Worm (Caenorhabditis elegans) whole organism, mixed stage, embryonic: Measurements from ENCODE around the gene dhs-17.

ENCODE experiments used
- M03D4.4 ChIP-seq: sonication (generic microtip); optimal IDR thresholded peaks from 2 replicates; lab custom pipeline; 2017; ENCODE audit warnings: mild to moderate bottlenecking, missing genetic modification characterization, missing compliant biosample characterization
- bed-3 ChIP-seq: fragments of 200-800 bp; sonication (Bioruptor generic); optimal IDR thresholded peaks from 3 replicates; lab custom pipeline; 2018; ENCODE audit warnings: mild to moderate bottlenecking, missing genetic modification characterization, moderate library complexity, missing compliant biosample characterization
- blmp-1 ChIP-seq: fragments of 150-350 bp; optimal IDR thresholded peaks from 2 replicates; lab custom pipeline; 2014; ENCODE audit warnings: missing biosample characterization, missing genetic modification characterization
- ceh-39 ChIP-seq: fragments of 150-350 bp; optimal IDR thresholded peaks from 2 replicates; lab custom pipeline; 2014; ENCODE audit warnings: missing biosample characterization, missing genetic modification characterization
- ceh-43 ChIP-seq: fragments of 200-800 bp; sonication (Bioruptor generic); optimal IDR thresholded peaks from 2 replicates; lab custom pipeline; 2018; ENCODE audit warnings: mild to moderate bottlenecking, missing genetic modification characterization, moderate library complexity, missing compliant biosample characterization
- ceh-83 ChIP-seq: fragments of 200-800 bp; sonication (Bioruptor generic); optimal IDR thresholded peaks from 2 replicates; lab custom pipeline; 2018; ENCODE audit warnings: mild to moderate bottlenecking, missing genetic modification characterization, missing compliant biosample characterization
- ces-1 ChIP-seq: fragments of 150-350 bp; optimal IDR thresholded peaks from 2 replicates; lab custom pipeline; 2014; ENCODE audit warnings: missing biosample characterization, missing genetic modification reagents, missing genetic modification characterization
- drap-1 ChIP-seq: fragments of 200-800 bp; sonication (Bioruptor generic); optimal IDR thresholded peaks from 3 replicates; lab custom pipeline; 2018; ENCODE audit warnings: mild to moderate bottlenecking, missing genetic modification characterization, missing compliant biosample characterization
- elt-1 ChIP-seq: sonication (generic microtip); optimal IDR thresholded peaks from 2 replicates; lab custom pipeline; 2017; ENCODE audit warnings: missing genetic modification characterization, mild to moderate bottlenecking, missing compliant biosample characterization, antibody characterized with exemption, moderate library complexity, borderline replicate concordance; ENCODE audit not compliant: insufficient read depth
- elt-3 ChIP-seq: fragments of 150-350 bp; optimal IDR thresholded peaks from 2 replicates; lab custom pipeline; 2014; ENCODE audit warnings: missing biosample characterization, missing genetic modification characterization
- flh-1 ChIP-seq: fragments of 200-800 bp; sonication (Bioruptor generic); optimal IDR thresholded peaks from 2 replicates; lab custom pipeline; 2018; ENCODE audit warnings: mild to moderate bottlenecking, missing genetic modification characterization, moderate library complexity, missing compliant biosample characterization
- ham-2 ChIP-seq: fragments of 200-800 bp; sonication (Bioruptor generic); optimal IDR thresholded peaks from 2 replicates; lab custom pipeline; 2018; ENCODE audit warnings: mild to moderate bottlenecking, missing genetic modification characterization, missing compliant biosample characterization
- hlh-1 ChIP-seq: fragments of 150-350 bp; optimal IDR thresholded peaks from 2 replicates; lab custom pipeline; 2014; ENCODE audit warnings: missing biosample characterization, missing genetic modification reagents, missing genetic modification characterization
- lin-13 ChIP-seq: fragments of 150-350 bp; optimal IDR thresholded peaks from 2 replicates; lab custom pipeline; 2014; ENCODE audit warnings: missing biosample characterization, missing genetic modification characterization
- mab-5 ChIP-seq: fragments of 150-350 bp; optimal IDR thresholded peaks from 2 replicates; lab custom pipeline; 2014; ENCODE audit warnings: missing biosample characterization, missing genetic modification characterization
- mep-1 ChIP-seq: fragments of 150-350 bp; optimal IDR thresholded peaks from 2 replicates; lab custom pipeline; 2017; ENCODE audit warnings: missing biosample characterization, missing genetic modification reagents, missing genetic modification characterization, inconsistent platforms
- nhr-12 ChIP-seq: fragments of 150-350 bp; optimal IDR thresholded peaks from 2 replicates; lab custom pipeline; 2014; ENCODE audit warnings: missing biosample characterization, missing genetic modification characterization
- nhr-237 ChIP-seq: fragments of 150-350 bp; optimal IDR thresholded peaks from 2 replicates; lab custom pipeline; 2014; ENCODE audit warnings: missing biosample characterization, missing genetic modification characterization
- pha-4 ChIP-seq: fragments of 150-350 bp; optimal IDR thresholded peaks from 2 replicates; lab custom pipeline; 2018; ENCODE audit warnings: missing biosample characterization, missing genetic modification reagents, missing genetic modification characterization
- sem-2 ChIP-seq: fragments of 200-800 bp; sonication (Bioruptor generic); optimal IDR thresholded peaks from 2 replicates; lab custom pipeline; 2018; ENCODE audit warnings: mild to moderate bottlenecking, missing genetic modification characterization, missing compliant biosample characterization
- snpc-4 ChIP-seq: fragments of 150-350 bp; optimal IDR thresholded peaks from 2 replicates; lab custom pipeline; 2014; ENCODE audit warnings: missing biosample characterization, missing genetic modification characterization
- sptf-1 ChIP-seq: sonication (generic microtip); optimal IDR thresholded peaks from 2 replicates; lab custom pipeline; 2017; ENCODE audit warnings: mild to moderate bottlenecking, missing genetic modification characterization, moderate library complexity, missing compliant biosample characterization
- tbx-8 ChIP-seq: fragments of 200-800 bp; sonication (Bioruptor generic); optimal IDR thresholded peaks from 2 replicates; lab custom pipeline; 2018; ENCODE audit warnings: mild to moderate bottlenecking, missing genetic modification characterization, moderate library complexity, missing compliant biosample characterization
- unc-120 ChIP-seq: sonication (generic microtip); optimal IDR thresholded peaks from 2 replicates; lab custom pipeline; 2017; ENCODE audit warnings: missing genetic modification characterization, missing compliant biosample characterization; ENCODE audit not compliant: poor library complexity, severe bottlenecking
- unc-39 ChIP-seq: fragments of 150-350 bp; optimal IDR thresholded peaks from 2 replicates; lab custom pipeline; 2014; ENCODE audit warnings: missing biosample characterization, missing genetic modification characterization
- unc-62 ChIP-seq: fragments of 150-350 bp; optimal IDR thresholded peaks from 2 replicates; lab custom pipeline; 2014; ENCODE audit warnings: missing biosample characterization, missing genetic modification reagents, missing genetic modification characterization
- zip-8 ChIP-seq: fragments of 150-350 bp; optimal IDR thresholded peaks from 2 replicates; lab custom pipeline; 2014; ENCODE audit warnings: missing biosample characterization, missing genetic modification characterization
- ztf-11 ChIP-seq: fragments of 150-350 bp; optimal IDR thresholded peaks from 2 replicates; lab custom pipeline; 2014; ENCODE audit warnings: missing biosample characterization, missing genetic modification characterization

dhs-17 gene

ce11 chrV:6051159-6051558 lies 16.5 kb upstream of the dhs-17 start, which contains the start of gene jamp-1:
TSS of gene jamp-1 (minus strand) at chrV:6051259.
- TF ChIP-seq bed-3 (GFP tag; lab: Kevin White, UChicago) (no peak), ztf-11 (tag; lab: Kevin White, UChicago) (no peak), zip-8 (no peak), flh-1 (GFP tag; lab: Kevin White, UChicago) (no peak), mep-1 (tag; lab: Kevin White, UChicago) (no peak), mab-5 (tag; lab: Kevin White, UChicago) (no peak), unc-39 (no peak), ham-2 (GFP tag; lab: Kevin White, UChicago) (no peak), blmp-1 (no peak), ceh-83 (GFP tag; lab: Kevin White, UChicago) (no peak), lin-13 (no peak), tbx-8 (GFP tag; lab: Kevin White, UChicago) (no peak), sem-2 (GFP tag; lab: Kevin White, UChicago) (no peak), elt-3 (tag; lab: Kevin White, UChicago) (no peak), M03D4.4 (tag; lab: Kevin White, UChicago) (no peak), unc-120 (tag; lab: Kevin White, UChicago) (no peak)
- TF ChIP-seq, all 35 proteins: peak for 0

DNA sequence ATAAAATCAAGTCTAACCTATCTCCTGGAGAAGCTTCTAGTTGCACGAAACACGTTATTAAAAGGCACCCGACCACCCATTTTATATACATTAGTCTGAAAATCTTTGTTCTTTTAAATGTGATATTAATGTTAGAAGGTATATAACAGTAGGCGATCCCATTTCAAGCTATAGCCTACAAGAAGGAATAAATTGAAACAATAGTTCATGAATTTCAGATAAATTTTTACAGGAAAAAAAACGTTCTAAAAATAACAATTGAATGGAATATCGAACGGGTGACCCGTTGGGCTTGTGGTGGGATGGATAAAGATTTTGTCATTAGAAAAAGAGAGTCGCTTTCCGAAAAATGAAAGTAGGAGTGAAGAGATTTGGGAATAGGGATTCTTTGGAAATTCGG lies 13.2 kb upstream of the dhs-17 start, which contains the start of gene pgap-3:
pgap-3 (minus strand) TSS at position 101 of the 400 bp plus-strand sequence.
- TF ChIP-seq nhr-12, result no peak
- no peak for TF ChIP-seq mab-5 (tag; lab: Kevin White, UChicago)
- no peak for TF ChIP-seq tbx-8 (GFP tag; lab: Kevin White, UChicago)
- no peak for TF ChIP-seq ceh-39 (tag; lab: Kevin White, UChicago)
- TF ChIP-seq sptf-1, result no peak
- TF ChIP-seq elt-1 (tag; lab: Kevin White, UChicago), result no peak
- no peak for TF ChIP-seq snpc-4 (tag; lab: Kevin White, UChicago)
- TF ChIP-seq nhr-237 (tag; lab: Kevin White, UChicago), result no peak
- no peak for TF ChIP-seq zip-8
- no peak for TF ChIP-seq flh-1 (GFP tag; lab: Kevin White, UChicago)
- TF ChIP-seq hlh-1, result no peak
- TF ChIP-seq blmp-1, result no peak
- no peak for TF ChIP-seq unc-39
- TF ChIP-seq ces-1 (GFP tag; lab: Kevin White, UChicago), result no peak
- no peak for TF ChIP-seq ham-2 (GFP tag; lab: Kevin White, UChicago)
- no peak for TF ChIP-seq pha-4 (tag; lab: Kevin White, UChicago)

ce11 chrV:6044853-6045594 lies 10.4 kb upstream of the dhs-17 start, which contains the start of gene R01B10.3:
TSS of gene R01B10.3 (minus strand) at chrV:6045129.
- TF ChIP-seq drap-1 (GFP tag; lab: Kevin White, UChicago) (no peak), ceh-39 (tag; lab: Kevin White, UChicago) (no peak), nhr-237 (tag; lab: Kevin White, UChicago) (no peak), unc-120 (tag; lab: Kevin White, UChicago) (no peak), flh-1 (GFP tag; lab: Kevin White, UChicago) (no peak), blmp-1 (no peak), hlh-1 (no peak), mep-1 (tag; lab: Kevin White, UChicago) (no peak), nhr-12 (no peak), ceh-43 (GFP tag; lab: Kevin White, UChicago) (no peak), unc-62 (GFP tag; lab: Kevin White, UChicago) (no peak), M03D4.4 (tag; lab: Kevin White, UChicago) (no peak), mab-5 (tag; lab: Kevin White, UChicago) (no peak), zip-8 (no peak), snpc-4 (tag; lab: Kevin White, UChicago) (no peak), elt-1 (tag; lab: Kevin White, UChicago) (no peak), pha-4 (tag; lab: Kevin White, UChicago) (no peak)

DNA sequence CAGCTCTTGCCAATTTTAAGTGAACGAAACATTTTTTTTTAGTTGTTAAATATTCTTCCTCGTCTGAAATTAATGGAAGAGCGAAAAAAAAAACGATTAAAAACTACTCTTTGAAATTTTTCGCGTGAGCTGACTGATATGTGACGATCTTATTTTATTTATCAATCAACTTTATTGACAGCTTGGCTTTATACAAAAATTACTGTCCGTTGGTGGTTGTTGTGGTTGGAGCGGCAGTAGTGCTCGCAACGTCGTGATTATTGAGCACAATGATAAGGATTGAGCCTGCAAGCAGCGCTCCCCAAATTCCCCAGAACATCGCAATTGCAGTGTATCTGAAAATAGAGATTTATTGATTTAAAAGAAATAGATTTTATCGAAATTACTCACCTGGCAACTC lies 9.8 kb upstream of the dhs-17 start:
- TF ChIP-seq hlh-1, result no peak
- no peak for TF ChIP-seq mab-5 (tag; lab: Kevin White, UChicago)
- TF ChIP-seq, all 35 proteins: peak for 0
